Fruit fly (Drosophila melanogaster): ENCODE measurements around the gene Cluap1.

The Cluap1 gene

DNA sequence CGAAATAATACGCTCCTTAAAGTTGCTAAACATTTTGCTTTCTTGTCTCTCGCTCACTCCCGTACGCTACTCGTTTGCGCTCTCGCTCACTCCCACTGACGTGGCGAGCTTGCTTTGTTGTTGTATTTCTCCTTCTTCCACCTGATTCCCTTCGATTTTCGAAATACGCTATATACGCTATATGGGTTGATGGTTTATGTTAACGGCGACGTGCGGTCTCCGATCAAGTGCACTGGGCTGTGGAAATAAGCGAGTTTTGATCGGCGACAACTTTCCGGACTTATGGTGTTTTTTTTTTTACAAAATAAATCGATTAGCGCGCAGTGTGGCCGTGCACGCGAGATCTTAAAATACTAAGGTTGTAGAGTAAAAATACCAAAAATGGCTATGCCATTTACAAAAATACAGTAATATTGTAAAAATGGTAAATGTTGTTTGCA is 4.0 kb downstream of the Cluap1 start, which contains the start of gene CG17598 (continued):
- TF ChIP-seq da (GFP tag; optimal IDR thresholded peaks at IDR 0.05) (no peak), Dll (GFP tag; IDR thresholded peaks at IDR 0.05; ENCODE audit: partially characterized antibody) (0 out of 4 replicates have a peak, but pooled peaks have one; percentile 27), onecut (GFP tag; IDR thresholded peaks at IDR 0.05) (peak; percentile 92), trem (tag; optimal IDR thresholded peaks at IDR 0.05) (peak; percentile 15), psq (GFP tag; optimal IDR thresholded peaks at IDR 0.05) (no peak), br (optimal IDR thresholded peaks at IDR 0.05) (no peak), chm (GFP tag; IDR thresholded peaks at IDR 0.05) (no peak), usp (GFP tag; optimal IDR thresholded peaks at IDR 0.05) (no peak), CG13287 (GFP tag; IDR thresholded peaks at IDR 0.05; ENCODE audit: partially characterized antibody) (peak; percentile 21; the same call in 1 of the 2 replicates), MTF-1 (GFP tag; optimal IDR thresholded peaks at IDR 0.05; ENCODE audit: borderline replicate concordance) (no peak), CG12659 (GFP tag; optimal IDR thresholded peaks at IDR 0.05) (peak; percentile 49), Lim3 (GFP tag; IDR thresholded peaks at IDR 0.05) (no peak), CG11085 (GFP tag; IDR thresholded peaks at IDR 0.05) (no peak), Xbp1 (GFP tag; optimal IDR thresholded peaks at IDR 0.05) (peak; percentile 39), HmgZ (tag; optimal IDR thresholded peaks at IDR 0.05) (no peak), HHEX (GFP tag; optimal IDR thresholded peaks at IDR 0.05) (no peak), Med (GFP tag) (peak; percentile 60), CG9797 (GFP tag; optimal IDR thresholded peaks at IDR 0.05) (peak; percentile 63), tin (GFP tag; optimal IDR thresholded peaks at IDR 0.05) (no peak), CG2116 (GFP tag; optimal IDR thresholded peaks at IDR 0.05) (peak; percentile 34), CG11696 (GFP tag; IDR thresholded peaks at IDR 0.05) (no peak), Max (GFP tag; optimal IDR thresholded peaks at IDR 0.05) (no peak), CG9727 (GFP tag; optimal IDR thresholded peaks at IDR 0.05) (no peak), vvl (GFP tag; IDR thresholded peaks at IDR 0.05) (no peak), fru (optimal IDR thresholded peaks at IDR 0.05) (no peak), CrebB (tag; optimal IDR thresholded peaks at IDR 0.05) (no peak), BEAF-32 (GFP tag; optimal IDR thresholded peaks at IDR 0.05) (peak; percentile 48), Atf3 (GFP tag; optimal IDR thresholded peaks at IDR 0.05) (no peak), rib (GFP tag; IDR thresholded peaks at IDR 0.05) (no peak), trh (GFP tag; optimal IDR thresholded peaks at IDR 0.05) (no peak), tio (GFP tag; optimal IDR thresholded peaks at IDR 0.05) (no peak), Dbx (GFP tag; IDR thresholded peaks at IDR 0.05) (no peak), chinmo (GFP tag; IDR thresholded peaks at IDR 0.05; ENCODE audit: partially characterized antibody) (no peak), CG14860 (GFP tag; IDR thresholded peaks at IDR 0.05; ENCODE audit: partially characterized antibody) (no peak), dpn (GFP tag; optimal IDR thresholded peaks at IDR 0.05) (no peak), CG2875 (GFP tag; optimal IDR thresholded peaks at IDR 0.05) (no peak), pzg (GFP tag; optimal IDR thresholded peaks at IDR 0.05) (peak; percentile 37), MBD-R2 (GFP tag; IDR thresholded peaks at IDR 0.05) (peak; percentile 31), Stat92E (GFP tag; optimal IDR thresholded peaks at IDR 0.05) (no peak), zen (tag; optimal IDR thresholded peaks at IDR 0.05) (peak; percentile 42), CG8478 (optimal IDR thresholded peaks at IDR 0.05) (peak; percentile 84), scrt (GFP tag; optimal IDR thresholded peaks at IDR 0.05) (no peak), CG10267 (tag; optimal IDR thresholded peaks at IDR 0.05) (peak; percentile 22), CG11560 (tag; IDR thresholded peaks at IDR 0.05) (no peak), Oaz (GFP tag; IDR thresholded peaks at IDR 0.05) (no peak), gfzf (GFP tag; optimal IDR thresholded peaks at IDR 0.05) (peak; percentile 75), CG30431 (GFP tag; optimal IDR thresholded peaks at IDR 0.05) (no peak), YL-1 (GFP tag; optimal IDR thresholded peaks at IDR 0.05) (peak; percentile 64), Usf (GFP tag; optimal IDR thresholded peaks at IDR 0.05) (no peak), CG32772 (GFP tag; IDR thresholded peaks at IDR 0.05) (peak; percentile 43; the same call in 1 of the 2 replicates), CG1832 (GFP tag; optimal IDR thresholded peaks at IDR 0.05) (peak; percentile 85), CG30020 (tag; optimal IDR thresholded peaks at IDR 0.05) (peak; percentile 47)

Measured in whole organism, embryonic.